Worm (Caenorhabditis elegans): Measurements from ENCODE around the gene ZK1307.4.

DNA sequence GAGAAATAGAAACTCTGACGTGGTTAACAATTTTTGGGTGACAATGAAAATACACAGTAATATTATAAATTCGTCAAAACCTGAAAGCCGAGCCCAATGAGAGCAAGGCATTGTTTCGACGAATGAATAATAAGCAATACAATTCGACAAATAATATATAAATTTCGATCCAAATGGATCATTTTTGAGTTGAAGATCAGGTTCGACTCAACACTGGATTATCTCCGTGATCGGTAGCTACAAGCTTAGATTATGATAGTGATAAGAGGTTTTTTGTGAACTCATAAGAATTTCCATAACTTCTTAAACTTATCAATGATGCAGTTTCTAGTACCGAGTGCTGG, 33.7 kb downstream of the ZK1307.4 start:
- TF ChIP-seq efl-1 (GFP tag; optimal IDR thresholded peaks at IDR 0.05) (no peak), ama-1 (optimal IDR thresholded peaks at IDR 0.05) (no peak), ama-1 (GFP tag; optimal IDR thresholded peaks at IDR 0.05) (peak in 1 of 2 experiments; percentile 17), Y53G8AR.9 (GFP tag; conservative IDR thresholded peaks at IDR 0.05) (0 out of 2 replicates have a peak, but pooled peaks have one; percentile 5), rec-8 (tag; optimal IDR thresholded peaks at IDR 0.05) (no peak), somi-1 (GFP tag; optimal IDR thresholded peaks at IDR 0.05) (no peak), him-1 (tag; optimal IDR thresholded peaks at IDR 0.05) (no peak), pha-4 (tag; optimal IDR thresholded peaks at IDR 0.05) (no peak), F23B12.7 (tag; optimal IDR thresholded peaks at IDR 0.05; ENCODE audit: insufficient read depth) (no peak), dpl-1 (GFP tag; optimal IDR thresholded peaks at IDR 0.05) (no peak), F39B2.1 (GFP tag; IDR thresholded peaks at IDR 0.05) (no peak), nfya-1 (tag; optimal IDR thresholded peaks at IDR 0.05; ENCODE audit: borderline replicate concordance, insufficient read depth) (no peak), ztf-3 (GFP tag; optimal IDR thresholded peaks at IDR 0.05) (no peak), T26A5.8 (tag; optimal IDR thresholded peaks at IDR 0.05) (no peak)

Measured in whole organism, young adult.